Fruit fly (Drosophila melanogaster): ENCODE data around the gene TrissinR.

TrissinR gene

dm6 chr2L:5789268-5789667, 34.5 kb upstream of the TrissinR start:
- TF ChIP-seq Ets98B (GFP tag; IDR thresholded peaks at IDR 0.05) (no peak), CG4496 (GFP tag; IDR thresholded peaks at IDR 0.05) (no peak), CG14655 (GFP tag; optimal IDR thresholded peaks at IDR 0.05) (no peak), CG32121 (GFP tag; IDR thresholded peaks at IDR 0.05) (no peak), Pif1A (GFP tag; optimal IDR thresholded peaks at IDR 0.05) (no peak), Pif1B (GFP tag; optimal IDR thresholded peaks at IDR 0.05) (no peak), CG34367 (tag; optimal IDR thresholded peaks at IDR 0.05) (no peak), gl (tag; optimal IDR thresholded peaks at IDR 0.05) (no peak)

DNA sequence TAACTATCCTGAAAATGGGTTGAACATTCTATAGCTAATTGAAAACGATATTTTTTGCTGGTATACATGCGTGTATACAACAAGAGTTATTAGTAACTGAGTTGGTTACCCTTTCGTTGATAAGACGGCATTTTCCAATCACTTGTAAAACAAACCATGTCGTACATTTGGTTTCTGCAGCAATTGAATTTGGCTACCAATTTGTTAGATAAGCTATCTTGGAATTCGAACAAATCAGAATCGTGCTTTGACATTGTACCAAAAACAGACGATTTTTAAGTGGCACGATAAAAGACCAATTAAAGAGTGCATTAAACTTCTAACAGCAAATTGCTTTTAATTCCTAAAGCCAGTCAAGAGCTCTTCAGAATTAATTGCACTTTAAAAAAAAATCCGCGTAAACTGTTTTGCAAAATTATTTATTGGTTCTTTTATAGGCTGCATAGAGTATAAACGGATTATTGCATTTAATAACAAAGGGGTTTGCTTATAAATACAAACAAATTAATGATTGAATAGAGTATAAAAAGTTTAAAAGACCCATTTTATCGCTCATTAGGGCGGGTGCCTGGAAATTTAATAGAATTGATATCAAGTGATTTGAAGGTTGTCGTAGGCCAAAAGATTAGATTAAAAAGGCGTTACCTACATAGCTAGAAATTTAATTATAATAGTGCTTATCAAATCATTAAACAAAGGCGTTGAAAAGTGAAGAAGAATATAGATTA, 32.8 kb upstream of the TrissinR start:
- TF ChIP-seq CG10348 (GFP tag; IDR thresholded peaks at IDR 0.05), result no peak

- TF ChIP-seq CG15710 (tag; optimal IDR thresholded peaks at IDR 0.05) (no peak), CG4496 (GFP tag; IDR thresholded peaks at IDR 0.05) (no peak), Ets98B (GFP tag; IDR thresholded peaks at IDR 0.05) (no peak), CG32121 (GFP tag; IDR thresholded peaks at IDR 0.05) (no peak), CG14655 (GFP tag; optimal IDR thresholded peaks at IDR 0.05) (no peak), Snoo (tag; optimal IDR thresholded peaks at IDR 0.05) (no peak), CG8301 (tag; optimal IDR thresholded peaks at IDR 0.05) (no peak), CG17806 (tag; optimal IDR thresholded peaks at IDR 0.05) (no peak), CG12605 (GFP tag; IDR thresholded peaks at IDR 0.05) (no peak), CG34367 (tag; optimal IDR thresholded peaks at IDR 0.05) (no peak)
Observed at dm6 chr2L:5793098-5793497, 30.7 kb upstream of the TrissinR start.

DNA sequence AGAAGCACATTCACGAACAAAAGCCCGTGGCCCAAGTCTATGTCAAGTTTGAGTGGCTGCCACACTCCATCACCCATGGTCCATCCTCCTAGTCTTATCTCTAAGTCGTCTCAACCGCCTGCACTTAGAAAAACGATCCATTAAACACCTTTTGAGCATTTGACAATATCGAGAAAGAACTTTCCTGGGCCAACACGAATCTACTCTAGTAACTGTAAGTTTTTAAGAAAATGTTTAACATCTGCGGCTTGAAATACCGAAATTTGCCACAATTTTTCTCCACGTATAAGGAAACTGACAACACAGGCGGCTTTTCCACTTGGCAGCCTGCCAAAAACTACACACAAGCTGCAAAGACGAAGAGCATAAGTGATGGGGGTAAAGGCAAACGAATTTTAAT, 28.6 kb upstream of the TrissinR start:
- TF ChIP-seq gl (tag; optimal IDR thresholded peaks at IDR 0.05) (no peak), CG32121 (GFP tag; IDR thresholded peaks at IDR 0.05) (no peak), Pif1B (GFP tag; optimal IDR thresholded peaks at IDR 0.05) (no peak), CG15710 (tag; optimal IDR thresholded peaks at IDR 0.05) (no peak), CG4496 (GFP tag; IDR thresholded peaks at IDR 0.05) (no peak), CG13204 (GFP tag; optimal IDR thresholded peaks at IDR 0.05) (no peak), CG10348 (GFP tag; IDR thresholded peaks at IDR 0.05) (no peak), Ets98B (GFP tag; IDR thresholded peaks at IDR 0.05) (no peak; the same call in 1 of the 2 replicates), CG17806 (tag; optimal IDR thresholded peaks at IDR 0.05) (no peak), Snoo (tag; optimal IDR thresholded peaks at IDR 0.05) (no peak), CG8159 (tag; optimal IDR thresholded peaks at IDR 0.05) (no peak), CG14655 (GFP tag; optimal IDR thresholded peaks at IDR 0.05) (peak; percentile 58), D1 (tag; optimal IDR thresholded peaks at IDR 0.05) (no peak), CG8301 (tag; optimal IDR thresholded peaks at IDR 0.05) (peak; percentile 40), EcR (GFP tag; optimal IDR thresholded peaks at IDR 0.05) (no peak), Pif1A (GFP tag; optimal IDR thresholded peaks at IDR 0.05) (no peak)

DNA sequence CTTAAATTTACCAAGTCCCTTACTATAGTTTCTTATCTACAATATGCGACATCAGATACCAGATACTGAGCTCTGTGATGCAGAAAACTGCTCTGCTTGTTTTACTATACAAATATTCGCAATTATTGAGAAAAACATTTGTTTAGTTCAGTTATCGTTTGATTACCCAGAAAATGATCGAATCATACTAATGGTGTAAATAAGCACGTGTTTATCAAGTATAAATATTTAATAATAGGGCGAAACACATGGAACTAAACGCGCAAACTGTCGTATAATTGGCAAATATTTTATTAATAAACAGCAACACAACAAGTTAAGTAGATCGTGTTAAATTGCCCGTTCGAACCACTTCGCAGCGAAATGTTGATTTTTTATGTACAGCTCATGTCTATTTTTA, 25.8 kb upstream of the TrissinR start:
- TF ChIP-seq fd96Ca (GFP tag; IDR thresholded peaks at IDR 0.05) (no peak), Snoo (tag; optimal IDR thresholded peaks at IDR 0.05) (no peak), CG4496 (GFP tag; IDR thresholded peaks at IDR 0.05) (no peak), Pif1B (GFP tag; optimal IDR thresholded peaks at IDR 0.05) (peak; percentile 20), CG12605 (GFP tag; IDR thresholded peaks at IDR 0.05) (no peak), CG32121 (GFP tag; IDR thresholded peaks at IDR 0.05) (0 out of 2 replicates have a peak, but pooled peaks have one; percentile 11), EcR (GFP tag; optimal IDR thresholded peaks at IDR 0.05) (no peak), CG15710 (tag; optimal IDR thresholded peaks at IDR 0.05) (no peak), CG13204 (GFP tag; optimal IDR thresholded peaks at IDR 0.05) (no peak), Ets98B (GFP tag; IDR thresholded peaks at IDR 0.05) (no peak), CG8301 (tag; optimal IDR thresholded peaks at IDR 0.05) (no peak), CG8159 (tag; optimal IDR thresholded peaks at IDR 0.05) (peak; percentile 15), CG14655 (GFP tag; optimal IDR thresholded peaks at IDR 0.05) (peak; percentile 22), rn (GFP tag; IDR thresholded peaks at IDR 0.05) (no peak), CG10348 (GFP tag; IDR thresholded peaks at IDR 0.05) (no peak), gl (tag; optimal IDR thresholded peaks at IDR 0.05) (peak; percentile 35), CG9948 (tag; optimal IDR thresholded peaks at IDR 0.05) (peak; percentile 7), CG34367 (tag; optimal IDR thresholded peaks at IDR 0.05) (no peak), CG17806 (tag; optimal IDR thresholded peaks at IDR 0.05) (peak; percentile 4), D1 (tag; optimal IDR thresholded peaks at IDR 0.05) (no peak), Pif1A (GFP tag; optimal IDR thresholded peaks at IDR 0.05) (peak; percentile 27)

- TF ChIP-seq CG10348 (GFP tag; IDR thresholded peaks at IDR 0.05) (no peak), gl (tag; optimal IDR thresholded peaks at IDR 0.05) (no peak), EcR (GFP tag; optimal IDR thresholded peaks at IDR 0.05) (no peak), CG32121 (GFP tag; IDR thresholded peaks at IDR 0.05) (no peak), Snoo (tag; optimal IDR thresholded peaks at IDR 0.05) (no peak), CG8159 (tag; optimal IDR thresholded peaks at IDR 0.05) (no peak), CG17806 (tag; optimal IDR thresholded peaks at IDR 0.05) (no peak), CG4496 (GFP tag; IDR thresholded peaks at IDR 0.05) (no peak), CG13204 (GFP tag; optimal IDR thresholded peaks at IDR 0.05) (no peak), CG8301 (tag; optimal IDR thresholded peaks at IDR 0.05) (no peak), CG9948 (tag; optimal IDR thresholded peaks at IDR 0.05) (no peak), CG14655 (GFP tag; optimal IDR thresholded peaks at IDR 0.05) (no peak), Pif1B (GFP tag; optimal IDR thresholded peaks at IDR 0.05) (no peak), Pif1A (GFP tag; optimal IDR thresholded peaks at IDR 0.05) (no peak)
Observed at dm6 chr2L:5798629-5799028, 25.2 kb upstream of the TrissinR start.
